Worm (Caenorhabditis elegans): ENCODE data around the gene T19E7.6.

Gene T19E7.6

ce11 chrIV:5665353-5665918, 3.9 kb downstream of the T19E7.6 start (continued):
- TF ChIP-seq attf-6 (GFP tag; IDR thresholded peaks at IDR 0.05) (no peak), F49E8.2 (tag; optimal IDR thresholded peaks at IDR 0.05; ENCODE audit: insufficient read depth) (no peak), C06A6.2 (GFP tag; conservative IDR thresholded peaks at IDR 0.05) (no peak), dpl-1 (GFP tag; optimal IDR thresholded peaks at IDR 0.05) (no peak), hsf-1 (GFP tag; IDR thresholded peaks at IDR 0.05) (0 out of 2 replicates have a peak, but pooled peaks have one; percentile 44), F22D6.2 (tag; optimal IDR thresholded peaks at IDR 0.05) (no peak), F52B5.7 (tag; optimal IDR thresholded peaks at IDR 0.05) (no peak), lin-40 (tag; optimal IDR thresholded peaks at IDR 0.05) (no peak), ztf-18 (tag; optimal IDR thresholded peaks at IDR 0.05) (no peak), madf-10 (tag; optimal IDR thresholded peaks at IDR 0.05) (no peak), Y53F4B.3 (GFP tag; IDR thresholded peaks at IDR 0.05) (no peak), pha-4 (tag; optimal IDR thresholded peaks at IDR 0.05) (no peak), unc-62 (GFP tag; optimal IDR thresholded peaks at IDR 0.05) (no peak), madf-8 (GFP tag; conservative IDR thresholded peaks at IDR 0.05) (no peak), lin-54 (GFP tag; optimal IDR thresholded peaks at IDR 0.05) (no peak), repo-1 (tag; optimal IDR thresholded peaks at IDR 0.05) (no peak), dox-1 (GFP tag; IDR thresholded peaks at IDR 0.05) (peak; percentile 48), nfya-2 (GFP tag; IDR thresholded peaks at IDR 0.05) (no peak), F10E7.11 (tag; optimal IDR thresholded peaks at IDR 0.05) (no peak), Y56A3A.18 (GFP tag; IDR thresholded peaks at IDR 0.05) (no peak), him-1 (tag; optimal IDR thresholded peaks at IDR 0.05) (no peak), B0019.2 (GFP tag; conservative IDR thresholded peaks at IDR 0.05) (no peak), attf-5 (GFP tag; optimal IDR thresholded peaks at IDR 0.05) (peak; percentile 60), mxl-1 (tag; optimal IDR thresholded peaks at IDR 0.05) (no peak), snpc-1.1 (tag; optimal IDR thresholded peaks at IDR 0.05; ENCODE audit: insufficient read depth) (no peak), pbrm-1 (GFP tag; IDR thresholded peaks at IDR 0.05) (0 out of 2 replicates have a peak, but pooled peaks have one; percentile 30), lag-1 (GFP tag; IDR thresholded peaks at IDR 0.05) (no peak), ccch-3 (GFP tag; optimal IDR thresholded peaks at IDR 0.05) (no peak), ztf-28 (GFP tag; IDR thresholded peaks at IDR 0.05) (no peak), nhr-120 (GFP tag; IDR thresholded peaks at IDR 0.05) (no peak), attf-3 (GFP tag; conservative IDR thresholded peaks at IDR 0.05) (no peak)

ce11 chrIV:5664375-5665004, 4.8 kb downstream of the T19E7.6 start, which contains the start of gene bec-1:
Gene bec-1 (minus strand): TSS chrIV:5664425.
- TF ChIP-seq lsl-1 (GFP tag; optimal IDR thresholded peaks at IDR 0.05): no peak
- TF ChIP-seq F37B4.10 (GFP tag; IDR thresholded peaks at IDR 0.05): no peak
- no peak for TF ChIP-seq cebp-1 (GFP tag; IDR thresholded peaks at IDR 0.05)
- no peak for TF ChIP-seq cebp-1 (tag; optimal IDR thresholded peaks at IDR 0.05)
- no peak for TF ChIP-seq nhr-120 (GFP tag; IDR thresholded peaks at IDR 0.05)
- TF ChIP-seq egl-44 (GFP tag; IDR thresholded peaks at IDR 0.05): no peak
- TF ChIP-seq Y53G8AR.9 (GFP tag; conservative IDR thresholded peaks at IDR 0.05): peak; percentile 57; the same call in 1 of the 2 replicates
- TF ChIP-seq attf-6 (GFP tag; IDR thresholded peaks at IDR 0.05): no peak
- TF ChIP-seq nfyb-1 (GFP tag; IDR thresholded peaks at IDR 0.05): peak; percentile 62
- TF ChIP-seq hlh-12 (tag; optimal IDR thresholded peaks at IDR 0.05): no peak
- TF ChIP-seq let-607 (tag; optimal IDR thresholded peaks at IDR 0.05): peak in 1 of 2 experiments; percentile 20
- TF ChIP-seq attf-3 (GFP tag; conservative IDR thresholded peaks at IDR 0.05): no peak
- 0 out of 2 replicates have a peak, but pooled peaks have one; percentile 29 for TF ChIP-seq pbrm-1 (GFP tag; IDR thresholded peaks at IDR 0.05)
- no peak for TF ChIP-seq lir-1 (GFP tag; conservative IDR thresholded peaks at IDR 0.05)
- TF ChIP-seq him-1 (tag; optimal IDR thresholded peaks at IDR 0.05): no peak
- TF ChIP-seq hmg-20 (GFP tag; IDR thresholded peaks at IDR 0.05): no peak
- TF ChIP-seq nhr-90 (tag; optimal IDR thresholded peaks at IDR 0.05): peak; percentile 14
- TF ChIP-seq B0336.3 (GFP tag; IDR thresholded peaks at IDR 0.05): peak; percentile 57; the same call in 1 of the 2 replicates
- TF ChIP-seq B0261.1 (tag; optimal IDR thresholded peaks at IDR 0.05): no peak
- peak; percentile 12 for TF ChIP-seq nhr-80 (tag; optimal IDR thresholded peaks at IDR 0.05)
- TF ChIP-seq F33H1.4 (GFP tag; IDR thresholded peaks at IDR 0.05): no peak
- TF ChIP-seq nhr-179 (tag; optimal IDR thresholded peaks at IDR 0.05): no peak

Data from whole organism, young adult.